Worm (Caenorhabditis elegans) whole organism, mixed stage, embryonic: ENCODE data around the gene F14D7.8.

ENCODE experiments used
- ces-1 ChIP-seq: fragments of 150-350 bp; optimal IDR thresholded peaks from 2 replicates; lab custom pipeline; 2014; ENCODE audit warnings: missing biosample characterization, missing genetic modification reagents, missing genetic modification characterization
- flh-1 ChIP-seq: fragments of 200-800 bp; sonication (Bioruptor generic); optimal IDR thresholded peaks from 2 replicates; lab custom pipeline; 2018; ENCODE audit warnings: mild to moderate bottlenecking, missing genetic modification characterization, moderate library complexity, missing compliant biosample characterization
- nhr-237 ChIP-seq: fragments of 150-350 bp; optimal IDR thresholded peaks from 2 replicates; lab custom pipeline; 2014; ENCODE audit warnings: missing biosample characterization, missing genetic modification characterization
- nhr-76 ChIP-seq: sonication (generic microtip); optimal IDR thresholded peaks from 2 replicates; lab custom pipeline; 2017; ENCODE audit warnings: missing biosample characterization, missing genetic modification characterization
- pha-4 ChIP-seq: fragments of 150-350 bp; optimal IDR thresholded peaks from 2 replicates; lab custom pipeline; 2018; ENCODE audit warnings: missing biosample characterization, missing genetic modification reagents, missing genetic modification characterization
- zip-8 ChIP-seq: fragments of 150-350 bp; optimal IDR thresholded peaks from 2 replicates; lab custom pipeline; 2014; ENCODE audit warnings: missing biosample characterization, missing genetic modification characterization

ce11 chrV:14347234-14347826 is 34.7 kb upstream of the F14D7.8 start, which contains the start of gene cept-2:
- TF ChIP-seq zip-8 (no peak), ces-1 (no peak), nhr-237 (tag; lab: Kevin White, UChicago) (peak; percentile 86), nhr-76 (tag; lab: Kevin White, UChicago) (no peak), pha-4 (peak; percentile 58), flh-1 (GFP tag; lab: Kevin White, UChicago) (no peak)
